Worm (Caenorhabditis elegans): Measurements from ENCODE around the gene Y43F4B.10.
"Not testable (repeated sequence)": the region's sequence is repeated elsewhere in the genome, so short reads cannot be mapped to it uniquely, and the experiment has no call there.

Y43F4B.10 gene

DNA sequence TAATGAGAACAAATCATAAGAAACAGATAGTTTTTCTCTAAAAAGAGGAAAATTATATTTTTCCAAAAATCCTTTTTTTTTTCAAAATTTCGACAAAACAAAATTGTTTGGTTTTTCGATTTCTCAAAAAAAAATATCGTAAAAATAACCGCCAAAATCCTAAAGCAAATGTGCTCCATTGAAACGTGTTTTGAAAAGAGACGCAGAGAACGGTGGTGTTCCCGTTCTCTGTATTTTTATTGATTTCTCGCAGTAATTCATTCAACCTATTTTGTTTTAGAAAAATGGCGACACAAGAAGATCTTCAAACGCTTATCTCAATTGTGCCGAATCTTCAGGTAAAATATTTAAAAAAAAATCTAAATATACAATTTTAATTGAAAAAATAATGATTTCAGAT, at the start of gene Y43F4B.10:
TSS of gene Y43F4B.10 (plus strand) at position 281 of the 400 bp plus-strand sequence.
- TF ChIP-seq dao-5 (tag; optimal IDR thresholded peaks at IDR 0.05) (no peak), W03F9.2 (tag; optimal IDR thresholded peaks at IDR 0.05) (no peak), him-1 (tag; optimal IDR thresholded peaks at IDR 0.05) (no peak)

DNA sequence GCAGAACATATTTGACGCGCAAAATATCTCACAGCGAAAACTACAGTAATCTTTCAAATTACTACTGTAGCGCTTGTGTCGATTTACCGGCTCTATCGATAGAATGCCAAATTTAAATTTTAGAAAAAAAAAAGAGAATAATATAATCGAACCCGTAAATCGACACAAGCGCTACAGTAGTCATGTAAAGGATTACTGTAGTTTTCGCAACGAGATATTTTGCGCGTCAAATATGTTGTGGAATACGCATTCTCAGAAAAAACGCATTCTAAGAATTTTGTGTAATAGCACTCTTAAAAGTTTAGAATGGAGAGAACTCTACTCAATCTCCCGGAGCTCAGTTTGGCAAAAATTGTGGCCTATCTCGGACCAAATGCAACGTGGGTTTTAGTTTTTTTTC, 48.3 kb upstream of the Y43F4B.10 start, which contains the start of gene F56A8.5:
TSS of gene F56A8.5 (plus strand) at position 301 of the 400 bp plus-strand sequence.
- TF ChIP-seq him-1 (tag; optimal IDR thresholded peaks at IDR 0.05), result no peak

DNA sequence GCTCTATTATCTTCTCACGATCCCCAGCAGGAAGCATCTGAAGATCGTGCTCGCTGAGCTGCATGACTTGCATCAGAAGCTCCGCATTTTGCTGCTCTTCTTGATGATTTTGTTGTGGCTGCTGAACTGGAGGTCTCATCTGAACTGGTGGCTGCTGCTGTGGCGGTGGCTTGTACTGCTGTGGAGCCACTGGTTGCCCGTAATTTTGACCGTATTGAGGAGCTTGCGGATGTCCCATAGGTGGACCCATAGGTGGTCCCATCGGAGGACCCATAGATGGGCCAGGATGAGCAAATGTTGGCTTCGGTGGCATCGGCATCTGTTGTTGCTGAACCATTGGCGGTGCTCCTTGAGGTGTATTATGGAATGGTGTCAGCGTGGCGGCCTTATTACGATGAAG, 46.8 kb upstream of the Y43F4B.10 start:
- TF ChIP-seq W03F9.2 (tag; optimal IDR thresholded peaks at IDR 0.05) (no peak), dao-5 (tag; optimal IDR thresholded peaks at IDR 0.05) (no peak)

DNA sequence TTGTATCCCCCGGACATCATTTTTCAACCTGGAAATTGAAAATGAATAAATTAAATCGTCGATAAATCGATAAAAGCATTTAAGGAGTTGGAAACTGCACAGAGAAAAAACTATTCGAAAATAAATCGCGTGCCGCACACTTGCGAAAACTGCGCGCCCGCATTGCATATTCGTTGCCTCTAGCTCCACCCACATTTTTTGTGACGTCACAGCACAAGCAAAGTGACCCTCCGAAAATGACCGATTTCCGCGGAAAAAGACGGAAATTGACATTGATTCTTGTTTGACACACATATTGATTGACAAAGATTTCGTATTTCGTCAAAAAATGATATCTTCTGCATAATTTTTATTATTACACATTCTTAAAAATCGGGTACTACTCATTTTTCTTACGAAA, 45.0 kb upstream of the Y43F4B.10 start, which contains the start of gene cpf-2:
TSS of gene cpf-2 (minus strand) at position 28 of the 400 bp plus-strand sequence.
- peak; percentile 82 for TF ChIP-seq him-1 (tag; optimal IDR thresholded peaks at IDR 0.05)
- peak; percentile 76 for TF ChIP-seq W03F9.2 (tag; optimal IDR thresholded peaks at IDR 0.05)
- TF ChIP-seq dao-5 (tag; optimal IDR thresholded peaks at IDR 0.05), result peak; percentile 18

DNA sequence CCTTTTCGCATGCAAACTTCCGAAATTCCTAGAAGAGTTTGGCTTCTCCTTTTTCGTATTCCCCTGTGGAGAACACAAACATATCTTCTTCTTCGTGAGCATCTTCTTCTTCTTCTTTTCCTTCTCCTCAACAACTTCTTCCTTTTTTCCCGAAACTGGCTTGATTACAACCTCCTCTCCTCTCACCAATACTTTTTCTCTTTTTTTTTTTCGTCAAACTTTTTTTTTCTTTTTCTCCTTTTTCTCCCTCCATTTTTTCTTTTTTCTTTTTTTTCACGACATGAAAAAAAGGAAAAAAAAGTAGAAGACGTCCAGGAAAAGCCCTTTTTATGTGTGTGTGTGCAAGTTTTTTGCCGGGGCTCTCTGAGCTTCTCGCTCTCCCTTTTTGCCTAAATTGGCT, 43.0 kb upstream of the Y43F4B.10 start:
- no peak for TF ChIP-seq dao-5 (tag; optimal IDR thresholded peaks at IDR 0.05)
- TF ChIP-seq him-1 (tag; optimal IDR thresholded peaks at IDR 0.05), result peak; percentile 30

DNA sequence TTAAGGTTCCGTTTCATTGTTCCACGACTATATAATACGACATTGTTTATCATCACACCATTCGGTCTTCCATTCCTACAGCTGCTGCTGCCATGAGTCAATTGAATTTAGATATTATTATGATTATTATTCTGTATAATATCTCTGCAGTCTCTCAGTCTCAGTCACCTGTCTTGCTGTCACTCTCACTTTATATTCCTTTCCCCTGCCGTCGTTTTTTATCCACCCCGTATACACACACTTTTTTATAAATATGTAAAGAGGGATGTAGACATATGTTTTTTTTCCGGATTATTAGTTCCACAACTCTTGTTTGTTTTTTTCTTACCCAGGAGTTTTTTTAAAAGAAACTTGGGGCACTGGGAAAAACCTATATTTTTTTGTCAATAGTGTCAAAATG, 41.6 kb upstream of the Y43F4B.10 start:
- TF ChIP-seq him-1 (tag; optimal IDR thresholded peaks at IDR 0.05) (no peak), W03F9.2 (tag; optimal IDR thresholded peaks at IDR 0.05) (no peak), dao-5 (tag; optimal IDR thresholded peaks at IDR 0.05) (no peak)

DNA sequence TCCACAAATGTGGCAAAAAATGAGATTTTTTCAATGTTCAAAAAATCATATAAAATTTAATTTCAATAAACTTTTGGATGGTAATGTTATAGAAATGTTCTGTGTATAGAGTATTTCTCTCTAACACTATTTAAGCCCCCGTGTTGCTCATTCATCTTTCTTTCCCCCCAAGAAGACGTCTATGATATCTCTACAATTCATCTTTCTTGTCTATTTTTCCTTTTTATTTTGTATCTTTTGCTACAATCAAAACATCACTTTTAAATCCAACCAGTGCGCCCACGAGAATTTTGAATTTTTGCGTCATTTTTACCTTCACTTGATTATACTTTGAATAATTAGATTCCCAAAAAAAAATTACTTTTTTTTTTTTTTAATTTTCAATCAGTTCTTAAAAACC, 41.1 kb upstream of the Y43F4B.10 start:
- no peak for TF ChIP-seq him-1 (tag; optimal IDR thresholded peaks at IDR 0.05)
- TF ChIP-seq dao-5 (tag; optimal IDR thresholded peaks at IDR 0.05), result no peak
- no peak for TF ChIP-seq W03F9.2 (tag; optimal IDR thresholded peaks at IDR 0.05)

DNA sequence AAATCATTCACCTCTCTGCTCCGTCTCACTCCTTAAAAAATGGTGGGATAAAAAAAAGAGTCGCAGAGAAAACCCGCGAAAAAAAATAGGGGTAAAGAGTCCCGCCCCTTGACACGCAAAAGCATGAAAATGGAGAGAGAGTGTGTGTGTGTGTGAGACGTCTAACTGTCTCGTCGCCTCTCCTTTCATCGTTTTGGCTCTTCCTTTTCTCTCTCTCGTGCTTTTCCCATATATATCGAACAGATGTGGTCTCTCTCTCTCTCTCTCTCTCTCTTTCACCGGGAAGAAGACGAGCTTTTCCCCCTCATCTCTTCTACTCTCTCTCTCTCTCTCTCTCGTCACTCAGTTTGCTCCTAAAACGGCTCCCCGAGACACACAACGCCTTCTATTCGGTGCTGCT, 38.1 kb upstream of the Y43F4B.10 start:
- TF ChIP-seq dao-5 (tag; optimal IDR thresholded peaks at IDR 0.05), result no peak
- TF ChIP-seq him-1 (tag; optimal IDR thresholded peaks at IDR 0.05), result peak; percentile 49
- no peak for TF ChIP-seq W03F9.2 (tag; optimal IDR thresholded peaks at IDR 0.05)

DNA sequence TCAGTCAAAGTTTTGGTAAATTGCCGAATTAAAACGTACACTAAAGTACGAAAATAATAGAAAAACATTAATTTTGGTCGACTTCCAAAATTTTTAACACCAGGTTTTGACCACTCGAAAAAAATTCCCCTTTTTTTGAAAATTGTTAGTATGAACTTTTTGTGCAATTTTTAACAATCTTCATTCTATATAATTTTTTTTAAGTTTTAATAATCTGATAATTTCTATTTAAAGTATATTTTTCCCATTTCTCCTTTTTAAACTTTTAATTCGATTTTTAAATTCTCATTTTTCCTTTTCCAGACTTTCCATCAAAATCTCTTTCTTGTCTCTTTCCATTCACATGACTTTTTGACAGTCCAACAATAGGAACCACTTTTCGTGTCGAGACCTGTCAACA, 36.9 kb upstream of the Y43F4B.10 start, which contains the start of gene unc-64:
TSS of gene unc-64 (plus strand) at position 301 of the 400 bp plus-strand sequence.
- TF ChIP-seq W03F9.2 (tag; optimal IDR thresholded peaks at IDR 0.05), result no peak
- no peak for TF ChIP-seq him-1 (tag; optimal IDR thresholded peaks at IDR 0.05)

DNA sequence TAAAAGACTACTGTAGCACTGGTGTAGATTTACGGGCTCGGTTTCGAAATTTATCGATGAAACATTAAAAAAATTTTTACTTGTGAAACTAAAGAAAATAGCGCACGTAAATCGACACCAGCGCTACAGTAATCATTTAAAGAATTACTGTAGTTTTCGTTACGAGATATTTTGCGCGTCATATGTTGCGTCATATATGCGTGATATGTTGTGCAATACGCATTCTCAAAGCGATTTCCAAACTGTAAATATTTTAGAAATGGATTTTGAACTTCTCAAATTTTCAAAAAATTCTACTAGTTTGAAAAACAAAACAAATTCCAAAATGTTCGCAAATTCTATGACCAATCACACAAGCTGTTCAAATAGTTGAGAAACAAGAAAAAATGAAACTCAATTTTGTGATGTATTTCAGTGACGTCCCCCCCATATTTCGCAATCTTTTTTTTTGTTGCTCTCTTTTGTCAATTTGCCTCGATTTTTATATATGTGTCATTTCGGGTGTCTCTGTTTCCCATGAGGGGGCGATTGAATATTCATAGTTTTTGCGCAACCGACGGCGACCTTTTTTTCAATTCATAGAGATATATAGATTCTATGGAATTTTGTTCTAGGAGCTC, 35.9 kb upstream of the Y43F4B.10 start:
- TF ChIP-seq him-1 (tag; optimal IDR thresholded peaks at IDR 0.05), result no peak
- TF ChIP-seq dao-5 (tag; optimal IDR thresholded peaks at IDR 0.05), result no peak
- TF ChIP-seq W03F9.2 (tag; optimal IDR thresholded peaks at IDR 0.05), result no peak

DNA sequence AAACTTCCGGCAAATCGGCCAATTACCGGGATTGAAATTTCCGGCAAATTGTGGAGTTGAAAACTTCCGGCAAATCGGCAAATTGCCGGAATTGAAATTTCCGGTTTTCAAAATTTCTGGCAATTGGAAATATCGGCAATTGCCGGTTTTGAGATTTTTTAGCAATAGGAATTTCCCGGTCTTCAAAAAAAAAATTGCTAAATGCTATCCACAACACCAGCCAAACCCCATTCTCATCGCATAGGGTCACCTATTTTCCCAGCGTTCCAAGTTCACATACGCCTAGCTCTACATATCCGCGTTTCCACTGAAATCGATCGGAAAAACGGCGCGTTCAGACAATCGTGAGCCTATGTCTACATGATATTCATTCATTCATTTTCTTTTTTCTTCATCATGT, 28.4 kb upstream of the Y43F4B.10 start, which contains the start of gene F56A8.8:
TSS of gene F56A8.8 (plus strand) at position 301 of the 400 bp plus-strand sequence.
- TF ChIP-seq him-1 (tag; optimal IDR thresholded peaks at IDR 0.05) (no peak), W03F9.2 (tag; optimal IDR thresholded peaks at IDR 0.05) (no peak), dao-5 (tag; optimal IDR thresholded peaks at IDR 0.05) (no peak)

DNA sequence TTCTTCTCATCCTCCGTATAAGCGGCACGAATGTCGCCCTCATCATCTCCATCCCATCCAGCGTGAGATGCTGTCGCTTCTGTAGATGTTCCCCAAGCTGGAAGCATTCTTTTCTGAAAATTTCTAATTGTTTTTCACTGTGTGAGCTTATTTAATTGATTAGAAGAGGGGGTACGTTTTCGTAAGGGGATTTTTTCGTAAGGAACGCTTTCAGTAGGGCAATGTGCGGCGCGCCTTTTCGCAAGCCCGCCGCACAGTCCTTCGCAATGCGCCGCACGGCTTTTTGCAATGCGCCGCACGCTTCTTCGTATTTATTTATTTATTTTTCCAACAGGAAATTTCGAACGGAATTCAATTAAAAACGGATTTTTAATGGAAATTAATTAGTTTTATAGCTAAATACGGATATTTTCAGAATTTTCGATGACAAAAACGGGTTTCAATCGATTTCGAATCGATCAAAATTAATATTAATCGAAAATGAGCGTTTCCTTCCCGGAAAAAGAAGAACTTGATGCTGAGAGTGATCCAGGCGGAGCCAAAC, 20.8 kb upstream of the Y43F4B.10 start, which contains the start of gene set-25:
TSS of gene set-25 (minus strand) at position 120 of the 544 bp plus-strand sequence.
- TF ChIP-seq dao-5, W03F9.2, him-1 (tag; optimal IDR thresholded peaks at IDR 0.05): not testable (repeated sequence)

DNA sequence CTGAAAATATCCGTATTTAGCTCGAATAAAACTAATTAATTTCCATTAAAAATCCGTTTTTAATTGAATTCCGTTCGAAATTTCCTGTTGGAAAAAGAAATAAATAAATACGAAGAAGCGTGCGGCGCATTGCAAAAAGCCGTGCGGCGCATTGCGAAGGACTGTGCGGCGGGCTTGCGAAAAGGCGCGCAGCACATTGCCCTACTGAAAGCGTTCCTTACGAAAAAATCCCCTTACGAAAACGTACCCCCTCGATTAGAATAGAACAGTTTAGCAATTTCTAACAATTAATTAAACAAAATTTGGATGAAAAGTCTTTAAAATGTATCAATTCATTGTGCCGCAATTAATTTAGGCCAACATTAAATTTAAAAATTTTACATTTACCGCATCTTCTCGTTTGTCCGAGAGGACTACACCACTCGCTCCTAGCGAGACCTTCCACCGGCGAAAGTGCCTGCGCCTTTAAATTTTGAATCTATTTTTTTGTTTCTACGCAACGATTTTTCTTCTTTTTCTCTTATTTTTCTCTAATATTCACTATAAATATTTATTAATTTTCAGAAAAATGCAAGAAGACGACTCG, 17.5 kb upstream of the Y43F4B.10 start, which contains the start of gene npp-18:
TSS of gene npp-18 (plus strand) at position 565 of the 586 bp plus-strand sequence.
- peak; percentile 43 for TF ChIP-seq W03F9.2 (tag; optimal IDR thresholded peaks at IDR 0.05)

DNA sequence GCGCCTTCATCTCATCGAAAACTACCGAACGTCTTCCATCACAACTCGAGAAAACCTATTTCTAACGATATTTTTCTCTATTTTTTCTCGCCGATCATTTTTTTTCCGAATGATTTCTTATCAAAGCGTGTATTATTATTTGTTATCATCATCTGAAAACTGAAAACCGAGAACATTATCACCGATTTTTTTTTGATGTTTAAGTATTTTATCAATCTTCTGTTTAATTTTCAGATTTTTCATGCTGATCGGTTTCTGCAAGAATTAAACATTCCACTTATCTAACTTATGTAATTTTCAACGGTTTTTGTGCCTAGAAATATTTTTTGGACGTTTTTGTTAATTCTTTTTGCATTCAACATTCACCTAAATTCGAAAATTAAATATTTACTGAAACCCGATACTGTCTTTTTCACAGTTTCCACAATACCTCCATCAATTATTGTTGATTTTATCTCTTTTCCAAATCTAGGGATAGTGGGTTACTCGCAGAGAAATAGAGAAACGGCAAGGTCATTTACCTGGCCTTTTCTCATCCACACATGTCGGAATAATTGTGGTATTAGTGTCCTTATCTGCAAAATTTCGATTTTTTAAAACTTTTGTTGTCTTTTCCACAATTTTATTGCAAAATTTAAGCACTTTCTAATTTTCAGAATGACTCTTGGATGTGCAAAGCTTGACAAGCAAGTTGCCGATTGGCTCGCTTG, 15.0 kb upstream of the Y43F4B.10 start, which contains the start of gene pgm-2:
TSS of gene pgm-2 (plus strand) at position 657 of the 710 bp plus-strand sequence.
- TF ChIP-seq dao-5 (tag; optimal IDR thresholded peaks at IDR 0.05) (no peak), him-1 (tag; optimal IDR thresholded peaks at IDR 0.05) (no peak), W03F9.2 (tag; optimal IDR thresholded peaks at IDR 0.05) (no peak)
